Worm (Caenorhabditis elegans) whole organism, L1 larva: ENCODE data around the gene cpr-9.

Experiments used
- F16B12.6 ChIP-seq: fragments of 150-350 bp; optimal IDR thresholded peaks from 2 replicates; lab custom pipeline; 2014; ENCODE audit warnings: missing biosample characterization, missing genetic modification characterization
- aha-1 ChIP-seq: fragments of 150-350 bp; optimal IDR thresholded peaks from 2 replicates; lab custom pipeline; 2014; ENCODE audit warnings: missing biosample characterization, missing genetic modification characterization
- ceh-63 ChIP-seq: fragments of 200-800 bp; sonication (Bioruptor generic); optimal IDR thresholded peaks from 2 replicates; lab custom pipeline; 2018; ENCODE audit warnings: mild to moderate bottlenecking, missing genetic modification characterization, missing compliant biosample characterization
- elt-2 ChIP-seq: sonication (generic microtip); optimal IDR thresholded peaks from 2 replicates; lab custom pipeline; 2016; ENCODE audit warnings: missing genetic modification characterization, mild to moderate bottlenecking, inconsistent platforms, missing compliant biosample characterization, missing genetic modification reagents
- irx-1 ChIP-seq: sonication (generic microtip); optimal IDR thresholded peaks from 2 replicates; lab custom pipeline; 2016; ENCODE audit warnings: missing genetic modification characterization, missing compliant biosample characterization
- lin-13 ChIP-seq: fragments of 150-350 bp; optimal IDR thresholded peaks from 2 replicates; lab custom pipeline; 2014; ENCODE audit warnings: missing biosample characterization, missing genetic modification reagents, missing genetic modification characterization
- unc-98 ChIP-seq: fragments of 200-800 bp; sonication (Bioruptor generic); IDR thresholded peaks from 2 replicates; pipeline ENCODE4 v1.3.6; 2022; ENCODE audit warnings: missing genetic modification characterization, missing compliant biosample characterization

DNA sequence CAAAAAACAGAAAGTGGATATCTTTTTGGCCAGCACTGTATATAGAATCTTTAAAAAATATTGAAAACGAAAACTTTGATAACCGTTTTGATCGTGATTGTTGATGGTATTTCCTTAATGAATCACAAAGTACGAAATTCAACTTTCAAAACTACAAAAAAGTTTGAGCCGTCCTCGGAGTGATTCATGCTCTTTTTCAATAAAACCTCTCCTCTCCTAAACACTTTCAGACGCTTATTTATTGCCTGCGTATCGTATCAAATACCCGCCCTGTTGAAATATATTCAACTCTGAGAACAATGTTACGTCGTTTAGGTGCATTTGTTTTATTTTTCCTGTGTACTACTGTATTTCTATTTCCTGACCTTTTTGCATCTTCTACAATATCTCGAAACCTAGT, 18.1 kb downstream of the cpr-9 start:
- no peak for TF ChIP-seq elt-2 (tag; lab: Kevin White, UChicago)
- no peak for TF ChIP-seq irx-1 (tag; lab: Kevin White, UChicago)
- TF ChIP-seq lin-13 (GFP tag; lab: Kevin White, UChicago), result no peak
- no peak for TF ChIP-seq ceh-63 (GFP tag; lab: Kevin White, UChicago)
- no peak for TF ChIP-seq aha-1 (tag; lab: Kevin White, UChicago)
- no peak for TF ChIP-seq unc-98 (GFP tag; lab: Robert Waterston, UW)
- no peak for TF ChIP-seq F16B12.6 (tag; lab: Kevin White, UChicago)
